Fruit fly (Drosophila melanogaster) whole organism, embryonic: Measurements from ENCODE around the gene Trhn.

Source experiments
- CG1792 ChIP-seq: fragments of 200-800 bp; sonication (Bioruptor generic); optimal IDR thresholded peaks from 2 replicates; lab custom pipeline; 2016; ENCODE audit warnings: missing biosample characterization, missing genetic modification characterization
- Sin3A ChIP-seq: fragments of >200 bp; optimal IDR thresholded peaks from 2 replicates; lab custom pipeline; 2018
- TFAM ChIP-seq: fragments of 200-800 bp; sonication (Bioruptor generic); optimal IDR thresholded peaks from 2 replicates; lab custom pipeline; 2017; ENCODE audit warnings: missing biosample characterization, missing genetic modification characterization, inconsistent platforms
- cg ChIP-seq: fragments of 200-800 bp; sonication (Bioruptor generic); optimal IDR thresholded peaks from 3 replicates; lab custom pipeline; 2019; ENCODE audit warnings: missing biosample characterization, mild to moderate bottlenecking, missing genetic modification characterization, moderate library complexity
- gt ChIP-seq: fragments of 200-800 bp; sonication (Bioruptor generic); IDR thresholded peaks from 2 replicates; pipeline ENCODE4 v1.3.6; 2022; ENCODE audit warnings: missing biosample characterization, missing genetic modification characterization
- p53 ChIP-seq: fragments of 200-800 bp; sonication (Bioruptor generic); optimal IDR thresholded peaks from 2 replicates; lab custom pipeline; 2016; ENCODE audit warnings: missing biosample characterization, missing genetic modification characterization
- zfh1 ChIP-seq: fragments of 200-800 bp; sonication (Bioruptor generic); IDR thresholded peaks from 3 replicates; pipeline ENCODE4 v1.3.6; 2022; ENCODE audit warnings: missing biosample characterization, missing genetic modification characterization

- TF ChIP-seq zfh1 (no peak), TFAM (no peak), gt (no peak), Sin3A (no peak), CG1792 (GFP tag; lab: Kevin White, UChicago) (no peak), cg (GFP tag; lab: Kevin White, UChicago) (no peak), p53 (GFP tag; lab: Kevin White, UChicago) (no peak)
Observed at dm6 chr3L:1195868-1196552, 3.0 kb upstream of the Trhn start, which contains the start of gene Aplip1.
